Worm (Caenorhabditis elegans): Measurements from ENCODE around the gene C38C3.3.

- TF ChIP-seq unc-39 (tag; optimal IDR thresholded peaks at IDR 0.05), result no peak
- TF ChIP-seq nhr-12 (tag; optimal IDR thresholded peaks at IDR 0.05), result no peak
- no peak for TF ChIP-seq lin-39 (tag; optimal IDR thresholded peaks at IDR 0.05)
- TF ChIP-seq snpc-4 (tag; optimal IDR thresholded peaks at IDR 0.05), result no peak
- no peak for TF ChIP-seq unc-62 (GFP tag; optimal IDR thresholded peaks at IDR 0.05)
- no peak for TF ChIP-seq nhr-21 (tag; optimal IDR thresholded peaks at IDR 0.05)
- no peak for TF ChIP-seq nhr-6 (tag; optimal IDR thresholded peaks at IDR 0.05)
- no peak for TF ChIP-seq nhr-237 (tag; optimal IDR thresholded peaks at IDR 0.05)
- no peak for TF ChIP-seq mdl-1 (tag; optimal IDR thresholded peaks at IDR 0.05)
- TF ChIP-seq unc-55 (GFP tag; optimal IDR thresholded peaks at IDR 0.05), result no peak
- no peak for TF ChIP-seq elt-1 (tag; optimal IDR thresholded peaks at IDR 0.05)
- no peak for TF ChIP-seq nhr-23 (tag; optimal IDR thresholded peaks at IDR 0.05)
Measured at ce11 chrV:1467444-1467843, 28.0 kb upstream of the C38C3.3 start, which contains the start of gene gid-8.
